Fruit fly (Drosophila melanogaster) S2 (cell line): ENCODE data around the gene CG14401.

Experiments used
- CG8478 ChIP-seq: fragments of >200 bp; optimal IDR thresholded peaks from 2 replicates; lab custom pipeline; 2018
- CTCF ChIP-seq, 2 experiments: fragments of >200 bp; optimal IDR thresholded peaks; 2 replicates each; lab custom pipeline; 2018

DNA sequence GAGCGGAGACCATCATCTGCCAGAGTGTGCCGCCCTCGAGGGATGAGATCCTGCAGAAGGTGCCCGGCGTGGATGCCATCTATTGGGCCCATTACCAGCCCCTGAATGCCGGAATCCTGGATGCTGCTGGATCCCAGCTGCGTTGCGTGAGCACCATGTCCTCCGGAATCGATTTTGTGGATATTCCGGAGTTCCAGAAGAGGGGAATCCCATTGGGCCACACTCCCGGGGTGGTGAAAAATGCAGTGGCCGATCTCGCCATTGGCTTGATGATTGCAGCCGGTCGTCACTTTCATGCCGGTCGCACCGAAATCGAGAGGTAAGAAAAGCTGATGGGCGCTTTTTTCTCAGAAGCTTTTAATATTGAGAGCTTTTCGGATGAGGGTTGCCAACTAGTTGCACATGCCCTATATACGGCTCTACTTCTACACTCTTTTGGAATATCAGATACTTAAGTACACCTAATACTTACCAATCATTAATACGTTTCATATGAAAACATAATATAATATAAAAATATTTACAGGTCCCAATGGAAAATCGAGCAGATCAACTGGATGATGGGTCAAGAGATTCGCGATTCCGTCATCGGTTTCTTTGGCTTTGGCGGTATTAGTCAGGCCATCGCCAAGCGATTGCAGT, 39.8 kb upstream of the CG14401 start:
- TF ChIP-seq CTCF (optimal IDR thresholded peaks at IDR 0.05; lab: Kevin White, UChicago) (no peak), CG8478 (lab: Kevin White, UChicago) (no peak)
